Fruit fly (Drosophila melanogaster) whole organism, embryonic: ENCODE data around the gene Grip128.
A peak's percentile ranks its signal among the peaks of the same experiment; 100 is the strongest.

ENCODE experiments used
- Atf6 ChIP-seq: fragments of 200-800 bp; sonication (Bioruptor generic); IDR thresholded peaks from 2 replicates; pipeline ENCODE4 v1.3.6; 2022; ENCODE audit warnings: missing biosample characterization, missing genetic modification characterization
- B-H2 ChIP-seq: fragments of 200-800 bp; sonication (Bioruptor generic); optimal IDR thresholded peaks from 2 replicates; lab custom pipeline; 2018; ENCODE audit warnings: missing biosample characterization, mild to moderate bottlenecking, missing genetic modification characterization
- CG10209 ChIP-seq: fragments of 200-800 bp; sonication (Bioruptor generic); optimal IDR thresholded peaks from 3 replicates; lab custom pipeline; 2017; ENCODE audit warnings: missing biosample characterization, mild to moderate bottlenecking, missing genetic modification characterization, missing genetic modification reagents
- CG10979 ChIP-seq: fragments of 200-800 bp; sonication (Bioruptor generic); optimal IDR thresholded peaks from 2 replicates; lab custom pipeline; 2018; ENCODE audit warnings: missing biosample characterization, mild to moderate bottlenecking, missing genetic modification characterization, moderate library complexity
- CG13424 ChIP-seq: fragments of 200-800 bp; sonication (Bioruptor generic); optimal IDR thresholded peaks from 2 replicates; lab custom pipeline; 2019; ENCODE audit warnings: missing biosample characterization, mild to moderate bottlenecking, missing genetic modification characterization, moderate library complexity
- CG14014 ChIP-seq: fragments of 200-800 bp; sonication (Bioruptor generic); IDR thresholded peaks from 2 replicates; pipeline ENCODE4 v1.3.6; 2022; ENCODE audit warnings: missing biosample characterization, missing genetic modification characterization
- CG14441 ChIP-seq: fragments of 200-800 bp; sonication (Bioruptor generic); IDR thresholded peaks from 2 replicates; pipeline ENCODE4 v1.3.6; 2022; ENCODE audit warnings: missing biosample characterization, missing genetic modification characterization
- CG14860 ChIP-seq: fragments of 200-800 bp; sonication (Bioruptor generic); IDR thresholded peaks from 3 replicates; pipeline ENCODE4 v1.3.6; 2022; ENCODE audit warnings: missing biosample characterization, missing genetic modification characterization; ENCODE audit not compliant: partially characterized antibody
- CG15479 ChIP-seq: fragments of 200-800 bp; sonication (Bioruptor generic); optimal IDR thresholded peaks from 3 replicates; lab custom pipeline; 2019; ENCODE audit warnings: missing biosample characterization, mild to moderate bottlenecking, missing genetic modification characterization, moderate library complexity
- CG1603 ChIP-seq: fragments of 200-800 bp; sonication (Bioruptor generic); optimal IDR thresholded peaks from 2 replicates; lab custom pipeline; 2019; ENCODE audit warnings: missing biosample characterization, mild to moderate bottlenecking, missing genetic modification characterization, moderate library complexity
- CG16863 ChIP-seq: fragments of 200-800 bp; sonication (Bioruptor generic); optimal IDR thresholded peaks from 3 replicates; lab custom pipeline; 2016; ENCODE audit warnings: missing biosample characterization, missing genetic modification characterization
- CG17361 ChIP-seq: fragments of 200-800 bp; sonication (Bioruptor generic); IDR thresholded peaks from 3 replicates; pipeline ENCODE4 v1.3.6; 2022; ENCODE audit warnings: missing biosample characterization, missing genetic modification characterization
- CG32767 ChIP-seq: fragments of 200-800 bp; sonication (Bioruptor generic); IDR thresholded peaks from 2 replicates; pipeline ENCODE4 v1.3.6; 2022; ENCODE audit warnings: missing biosample characterization, missing genetic modification characterization
- CG3995 ChIP-seq: fragments of 200-800 bp; sonication (Bioruptor generic); optimal IDR thresholded peaks from 3 replicates; lab custom pipeline; 2016; ENCODE audit warnings: missing biosample characterization, missing genetic modification characterization
- CG4617 ChIP-seq: fragments of 200-800 bp; sonication (Bioruptor generic); optimal IDR thresholded peaks from 3 replicates; lab custom pipeline; 2016; ENCODE audit warnings: missing biosample characterization, missing genetic modification characterization, borderline replicate concordance
- CG6272 ChIP-seq: fragments of 200-800 bp; sonication (Bioruptor generic); IDR thresholded peaks from 2 replicates; pipeline ENCODE4 v1.3.6; 2022; ENCODE audit warnings: missing biosample characterization, missing genetic modification characterization
- CG6654 ChIP-seq: fragments of 200-800 bp; sonication (Bioruptor generic); optimal IDR thresholded peaks from 2 replicates; lab custom pipeline; 2017; ENCODE audit warnings: missing biosample characterization, mild to moderate bottlenecking, missing genetic modification characterization
- CG7357 ChIP-seq: fragments of 200-800 bp; sonication (Bioruptor generic); IDR thresholded peaks from 3 replicates; pipeline ENCODE4 v1.3.6; 2022; ENCODE audit warnings: missing biosample characterization, missing genetic modification characterization
- CG7372 ChIP-seq: fragments of 200-800 bp; sonication (Bioruptor generic); IDR thresholded peaks from 2 replicates; pipeline ENCODE4 v1.3.6; 2022; ENCODE audit warnings: missing biosample characterization, missing genetic modification characterization
- CG7987 ChIP-seq: fragments of 200-800 bp; sonication (Bioruptor generic); optimal IDR thresholded peaks from 2 replicates; lab custom pipeline; 2018; ENCODE audit warnings: missing biosample characterization, mild to moderate bottlenecking, missing genetic modification characterization, moderate library complexity
- CG8089 ChIP-seq: fragments of 200-800 bp; sonication (Bioruptor generic); optimal IDR thresholded peaks from 3 replicates; lab custom pipeline; 2016; ENCODE audit warnings: missing biosample characterization, missing genetic modification characterization
- CG8944 ChIP-seq: fragments of 200-800 bp; sonication (Bioruptor generic); optimal IDR thresholded peaks from 3 replicates; lab custom pipeline; 2016; ENCODE audit warnings: missing biosample characterization, missing genetic modification characterization
- CkIIα-i1 ChIP-seq: fragments of 200-800 bp; sonication (Bioruptor generic); IDR thresholded peaks from 2 replicates; pipeline ENCODE4 v1.3.6; 2022; ENCODE audit warnings: missing biosample characterization, missing genetic modification characterization
- CoRest ChIP-seq: fragments of 200-800 bp; sonication (Bioruptor generic); optimal IDR thresholded peaks from 3 replicates; lab custom pipeline; 2018; ENCODE audit warnings: missing biosample characterization, mild to moderate bottlenecking, missing genetic modification characterization, moderate library complexity
- Elba2 ChIP-seq: fragments of 200-800 bp; sonication (Bioruptor generic); optimal IDR thresholded peaks from 3 replicates; lab custom pipeline; 2016; ENCODE audit warnings: missing biosample characterization, missing genetic modification characterization
- Hey ChIP-seq: fragments of 200-800 bp; sonication (Bioruptor generic); optimal IDR thresholded peaks from 3 replicates; lab custom pipeline; 2018; ENCODE audit warnings: missing biosample characterization, mild to moderate bottlenecking, missing genetic modification characterization
- Jarid2 ChIP-seq: fragments of 200-800 bp; sonication (Bioruptor generic); optimal IDR thresholded peaks from 3 replicates; lab custom pipeline; 2017; ENCODE audit warnings: mild to moderate bottlenecking, missing biosample characterization, missing genetic modification reagents, missing genetic modification characterization
- Xbp1 ChIP-seq: fragments of 200-800 bp; sonication (Bioruptor generic); optimal IDR thresholded peaks from 3 replicates; lab custom pipeline; 2016; ENCODE audit warnings: missing biosample characterization, mild to moderate bottlenecking, missing genetic modification characterization
- aop ChIP-seq: fragments of 200-800 bp; sonication (Bioruptor generic); IDR thresholded peaks from 2 replicates; pipeline ENCODE4 v1.3.6; 2022; ENCODE audit warnings: missing biosample characterization, missing genetic modification characterization
- bbx ChIP-seq: fragments of 200-800 bp; sonication (Bioruptor generic); IDR thresholded peaks from 2 replicates; pipeline ENCODE4 v1.3.6; 2022; ENCODE audit warnings: missing biosample characterization, missing genetic modification characterization; ENCODE audit not compliant: partially characterized antibody
- btn ChIP-seq: fragments of 200-800 bp; sonication (Bioruptor generic); optimal IDR thresholded peaks from 2 replicates; lab custom pipeline; 2016; ENCODE audit warnings: missing biosample characterization, missing genetic modification characterization
- chinmo ChIP-seq: fragments of 200-800 bp; sonication (Bioruptor generic); IDR thresholded peaks from 4 replicates; pipeline ENCODE4 v1.3.6; 2022; ENCODE audit warnings: missing biosample characterization, missing genetic modification characterization; ENCODE audit not compliant: partially characterized antibody
- danr ChIP-seq: fragments of 200-800 bp; sonication (Bioruptor generic); IDR thresholded peaks from 2 replicates; pipeline ENCODE4 v1.3.6; 2022; ENCODE audit warnings: missing biosample characterization, missing genetic modification characterization
- dmrt99B ChIP-seq: fragments of 200-800 bp; sonication (Bioruptor generic); optimal IDR thresholded peaks from 2 replicates; lab custom pipeline; 2018; ENCODE audit warnings: missing biosample characterization, mild to moderate bottlenecking, missing genetic modification characterization, moderate library complexity
- dpn ChIP-seq, 2 experiments: fragments of 200-800 bp; sonication (Bioruptor generic); optimal IDR thresholded peaks; 3 replicates each; lab custom pipeline; 2016; ENCODE audit warnings: missing biosample characterization in 2 of 2, missing genetic modification characterization in 2 of 2
- ems ChIP-seq: fragments of 200-800 bp; sonication (Bioruptor generic); optimal IDR thresholded peaks from 3 replicates; lab custom pipeline; 2016; ENCODE audit warnings: missing biosample characterization, missing genetic modification characterization
- fd3F ChIP-seq: fragments of 200-800 bp; sonication (Bioruptor generic); optimal IDR thresholded peaks from 2 replicates; lab custom pipeline; 2018; ENCODE audit warnings: missing biosample characterization, mild to moderate bottlenecking, missing genetic modification characterization, moderate library complexity
- gt ChIP-seq: fragments of 200-800 bp; sonication (Bioruptor generic); IDR thresholded peaks from 2 replicates; pipeline ENCODE4 v1.3.6; 2022; ENCODE audit warnings: missing biosample characterization, missing genetic modification characterization
- inv ChIP-seq: fragments of 200-800 bp; sonication (Bioruptor generic); IDR thresholded peaks from 2 replicates; pipeline ENCODE4 v1.3.6; 2022; ENCODE audit warnings: missing biosample characterization, missing genetic modification characterization; ENCODE audit not compliant: partially characterized antibody
- nerfin-1 ChIP-seq: fragments of 200-800 bp; sonication (Bioruptor generic); optimal IDR thresholded peaks from 3 replicates; lab custom pipeline; 2019; ENCODE audit warnings: missing biosample characterization, mild to moderate bottlenecking, missing genetic modification characterization, moderate library complexity
- nmo ChIP-seq: fragments of 200-800 bp; sonication (Bioruptor generic); optimal IDR thresholded peaks from 2 replicates; lab custom pipeline; 2018; ENCODE audit warnings: missing biosample characterization, mild to moderate bottlenecking, missing genetic modification characterization, moderate library complexity
- odd ChIP-seq: fragments of 200-800 bp; sonication (Bioruptor generic); optimal IDR thresholded peaks from 2 replicates; lab custom pipeline; 2017; ENCODE audit warnings: missing biosample characterization, mild to moderate bottlenecking, missing genetic modification characterization
- pan ChIP-seq, 4 experiments: fragments of >200 bp in 3 of 4; fragments of 200-800 bp in 1 of 4; sonication (Bioruptor generic) in 1 of 4; optimal IDR thresholded peaks in 3 of 4; IDR thresholded peaks in 1 of 4; 2 replicates each; pipeline versions ENCODE4 v1.3.6 to Lab custom; 2017 to 2022; ENCODE audit warnings: missing biosample characterization in 2 of 4, missing genetic modification characterization in 2 of 4, mixed read lengths in 1 of 4
- pros ChIP-seq: fragments of 200-800 bp; sonication (Bioruptor generic); optimal IDR thresholded peaks from 3 replicates; lab custom pipeline; 2019; ENCODE audit warnings: missing biosample characterization, mild to moderate bottlenecking, missing genetic modification characterization, moderate library complexity
- run ChIP-seq: fragments of 200-800 bp; sonication (Bioruptor generic); optimal IDR thresholded peaks from 3 replicates; lab custom pipeline; 2018; ENCODE audit warnings: missing biosample characterization, mild to moderate bottlenecking, missing genetic modification characterization
- shn ChIP-seq: fragments of 200-800 bp; sonication (Bioruptor generic); optimal IDR thresholded peaks from 3 replicates; lab custom pipeline; 2016; ENCODE audit warnings: missing biosample characterization, missing genetic modification characterization
- slp2 ChIP-seq: fragments of 200-800 bp; sonication (Bioruptor generic); optimal IDR thresholded peaks from 2 replicates; lab custom pipeline; 2016; ENCODE audit warnings: missing biosample characterization, missing genetic modification characterization
- unc-4 ChIP-seq: fragments of 200-800 bp; sonication (Bioruptor generic); IDR thresholded peaks from 2 replicates; pipeline ENCODE4 v1.3.6; 2022; ENCODE audit warnings: missing biosample characterization, missing genetic modification characterization; ENCODE audit not compliant: partially characterized antibody
- yki ChIP-seq: fragments of >200 bp; optimal IDR thresholded peaks from 3 replicates; lab custom pipeline; 2018
- zfh2 ChIP-seq: fragments of 200-800 bp; sonication (Bioruptor generic); optimal IDR thresholded peaks from 2 replicates; lab custom pipeline; 2016; ENCODE audit warnings: missing biosample characterization, missing genetic modification characterization

Gene Grip128

dm6 chrX:15475367-15475789 lies 3.5 kb upstream of the Grip128 start, which contains the start of gene mh (continued):
- TF ChIP-seq odd (GFP tag; lab: Kevin White, UChicago) (no peak), aop (GFP tag; lab: Robert Waterston, UW) (no peak), inv (GFP tag; lab: Robert Waterston, UW) (peak; percentile 50; the same call in 1 of the 2 replicates), CG6272 (no peak), CG32767 (0 out of 2 replicates have a peak, but pooled peaks have one; percentile 16), btn (GFP tag; lab: Kevin White, UChicago) (no peak), Elba2 (no peak), nerfin-1 (tag; lab: Kevin White, UChicago) (peak; percentile 42), Hey (no peak), CG14860 (GFP tag; lab: Robert Waterston, UW) (peak; percentile 50; the same call in 1 of the 3 replicates), CG8944 (no peak), Xbp1 (GFP tag; lab: Kevin White, UChicago) (peak; percentile 42), CG13424 (tag; lab: Kevin White, UChicago) (peak; percentile 48), dmrt99B (tag; lab: Kevin White, UChicago) (no peak), shn (no peak), CG14441 (GFP tag; lab: Robert Waterston, UW) (peak; percentile 30; the same call in 1 of the 2 replicates), dpn (GFP tag; optimal IDR thresholded peaks at IDR 0.05; lab: Kevin White, UChicago) (peak in 1 of 2 experiments; percentile 49), Atf6 (GFP tag; lab: Robert Waterston, UW) (no peak), CkIIα-i1 (GFP tag; lab: Robert Waterston, UW) (no peak), CG10209 (GFP tag; lab: Kevin White, UChicago) (no peak), nmo (GFP tag; lab: Kevin White, UChicago) (peak; percentile 62), B-H2 (GFP tag; lab: Kevin White, UChicago) (no peak), CG16863 (GFP tag; lab: Kevin White, UChicago) (no peak), CG8089 (GFP tag; lab: Kevin White, UChicago) (no peak), Jarid2 (GFP tag; lab: Kevin White, UChicago) (no peak), gt (GFP tag; lab: Robert Waterston, UW) (no peak), CG7357 (no peak), CG4617 (GFP tag; lab: Kevin White, UChicago) (no peak), run (tag; lab: Kevin White, UChicago) (no peak), yki (lab: Kevin White, UChicago) (no peak), unc-4 (peak; percentile 56), zfh2 (no peak), pros (GFP tag; lab: Kevin White, UChicago) (no peak), CG14014 (GFP tag; lab: Robert Waterston, UW) (no peak), CG10979 (no peak), CoRest (tag; lab: Kevin White, UChicago) (peak; percentile 60), CG3995 (peak; percentile 24), pan (optimal IDR thresholded peaks at IDR 0.05; lab: Kevin White, UChicago) (no peak), pan (GFP tag; optimal IDR thresholded peaks at IDR 0.05 in 1 of 2, IDR thresholded peaks at IDR 0.05 in 1 of 2) (no peak), slp2 (no peak), CG6654 (no peak), fd3F (peak; percentile 32), CG1603 (tag; lab: Kevin White, UChicago) (no peak), bbx (peak; percentile 80), CG15479 (GFP tag; lab: Kevin White, UChicago) (no peak), CG7372 (GFP tag; lab: Robert Waterston, UW) (no peak), CG17361 (GFP tag; lab: Robert Waterston, UW) (peak; percentile 60; the same call in 2 of the 3 replicates), danr (0 out of 2 replicates have a peak, but pooled peaks have one; percentile 31), CG7987 (GFP tag; lab: Kevin White, UChicago) (no peak), chinmo (GFP tag; lab: Robert Waterston, UW) (0 out of 4 replicates have a peak, but pooled peaks have one; percentile 62), ems (GFP tag; lab: Kevin White, UChicago) (no peak)
